Fruit fly (Drosophila melanogaster) whole organism, prepupa: Measurements from ENCODE around the gene CG13731.

Source experiments
- Blimp-1 ChIP-seq: fragments of 200-800 bp; sonication (Bioruptor generic); optimal IDR thresholded peaks from 3 replicates; lab custom pipeline; 2017; ENCODE audit warnings: missing biosample characterization, missing genetic modification characterization, mild to moderate bottlenecking, moderate library complexity, missing genetic modification reagents
- CG11902 ChIP-seq: fragments of 200-800 bp; sonication (Bioruptor generic); optimal IDR thresholded peaks from 3 replicates; lab custom pipeline; 2016; ENCODE audit warnings: missing biosample characterization, missing genetic modification characterization
- CG16779 ChIP-seq: fragments of 200-800 bp; sonication (Bioruptor generic); optimal IDR thresholded peaks from 3 replicates; lab custom pipeline; 2017; ENCODE audit warnings: missing biosample characterization, mild to moderate bottlenecking, missing genetic modification characterization
- CG32006 ChIP-seq: fragments of 200-800 bp; sonication (Bioruptor generic); optimal IDR thresholded peaks from 3 replicates; lab custom pipeline; 2017; ENCODE audit warnings: missing biosample characterization, mild to moderate bottlenecking, missing genetic modification characterization
- CG6163 ChIP-seq: fragments of 200-800 bp; sonication (Bioruptor generic); IDR thresholded peaks from 3 replicates; pipeline ENCODE4 v1.3.6; 2022; ENCODE audit warnings: missing biosample characterization, missing genetic modification characterization
- CG6276 ChIP-seq: fragments of 200-800 bp; sonication (Bioruptor generic); optimal IDR thresholded peaks from 2 replicates; lab custom pipeline; 2017; ENCODE audit warnings: missing biosample characterization, mild to moderate bottlenecking, missing genetic modification characterization
- CG7368 ChIP-seq: fragments of 200-800 bp; sonication (Bioruptor generic); optimal IDR thresholded peaks from 3 replicates; lab custom pipeline; 2016; ENCODE audit warnings: missing biosample characterization, missing genetic modification characterization
- Gug ChIP-seq: fragments of 200-800 bp; sonication (Bioruptor generic); IDR thresholded peaks from 2 replicates; pipeline ENCODE4 v1.3.6; 2022; ENCODE audit warnings: missing biosample characterization, missing genetic modification characterization
- Sox102F ChIP-seq: fragments of 200-800 bp; sonication (Bioruptor generic); optimal IDR thresholded peaks from 2 replicates; lab custom pipeline; 2016; ENCODE audit warnings: missing biosample characterization, mild to moderate bottlenecking, missing genetic modification characterization
- cyc ChIP-seq: fragments of 200-800 bp; sonication (Bioruptor generic); optimal IDR thresholded peaks from 3 replicates; lab custom pipeline; 2016; ENCODE audit warnings: missing biosample characterization, missing genetic modification characterization
- eg ChIP-seq: fragments of 200-800 bp; sonication (Bioruptor generic); IDR thresholded peaks from 3 replicates; pipeline ENCODE4 v1.3.6; 2022; ENCODE audit warnings: missing biosample characterization, missing genetic modification characterization
- fd85E ChIP-seq: fragments of 200-800 bp; sonication (Bioruptor generic); optimal IDR thresholded peaks from 3 replicates; lab custom pipeline; 2016; ENCODE audit warnings: missing biosample characterization, missing genetic modification characterization
- ss ChIP-seq, 2 experiments: fragments of 200-800 bp; sonication (Bioruptor generic); optimal IDR thresholded peaks; 2 replicates in 1 of 2; 3 replicates in 1 of 2; lab custom pipeline; 2017 to 2018; ENCODE audit warnings: mild to moderate bottlenecking in 2 of 2, missing biosample characterization in 2 of 2, missing genetic modification characterization in 2 of 2, moderate library complexity in 1 of 2

- TF ChIP-seq Blimp-1 (GFP tag; lab: Kevin White, UChicago) = no peak
- TF ChIP-seq eg (GFP tag; lab: Robert Waterston, UW) = no peak
- no peak for TF ChIP-seq CG32006 (GFP tag; lab: Kevin White, UChicago)
- no peak for TF ChIP-seq CG11902 (GFP tag; lab: Kevin White, UChicago)
- TF ChIP-seq ss (GFP tag; optimal IDR thresholded peaks at IDR 0.05; lab: Kevin White, UChicago) = no peak
- no peak for TF ChIP-seq cyc (GFP tag; lab: Kevin White, UChicago)
- TF ChIP-seq CG6163 (GFP tag; lab: Robert Waterston, UW) = no peak
- TF ChIP-seq Gug = no peak
- no peak for TF ChIP-seq CG6276 (GFP tag; lab: Kevin White, UChicago)
- TF ChIP-seq Sox102F (GFP tag; lab: Kevin White, UChicago) = no peak
- TF ChIP-seq CG16779 (tag; lab: Kevin White, UChicago) = no peak
- no peak for TF ChIP-seq CG7368 (GFP tag; lab: Kevin White, UChicago)
- no peak for TF ChIP-seq fd85E (GFP tag; lab: Kevin White, UChicago)
Measured at dm6 chr3L:17383714-17384113, 5.0 kb downstream of the CG13731 start.
